Fruit fly (Drosophila melanogaster): ENCODE measurements around the gene CG6726.

DNA sequence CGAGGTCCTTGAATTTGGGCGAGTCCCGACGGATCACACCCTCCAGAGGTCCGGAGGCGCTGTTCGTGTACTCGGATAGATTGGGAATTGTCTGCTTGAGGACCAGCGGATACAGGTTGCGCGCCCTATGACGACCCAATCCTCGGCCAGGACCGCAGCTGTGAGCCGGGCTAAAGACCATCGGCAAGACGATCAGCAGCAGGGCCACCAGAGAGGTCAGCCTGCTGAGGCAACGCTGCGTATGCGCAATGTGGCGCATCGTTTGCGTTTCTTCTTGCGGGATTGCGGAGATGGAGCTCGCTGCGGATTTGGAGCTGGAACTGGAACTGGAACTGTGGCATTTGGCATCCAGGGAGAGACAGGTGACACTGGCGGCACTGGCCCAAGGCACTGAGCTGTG, 49.6 kb downstream of the CG6726 start:
- TF ChIP-seq pan (optimal IDR thresholded peaks at IDR 0.05) (no peak), usp (GFP tag; optimal IDR thresholded peaks at IDR 0.05) (no peak), psq (optimal IDR thresholded peaks at IDR 0.05) (no peak), Dll (optimal IDR thresholded peaks at IDR 0.05) (no peak), CG8478 (optimal IDR thresholded peaks at IDR 0.05) (no peak), EcR (GFP tag; optimal IDR thresholded peaks at IDR 0.05) (no peak)
